Worm (Caenorhabditis elegans) whole organism, midembryonic: Measurements from ENCODE around the gene grd-4.
"Not testable (repeated sequence)": the region's sequence is repeated elsewhere in the genome, so short reads cannot be mapped to it uniquely, and the experiment has no call there.

ENCODE experiments used
- flt-1 ChIP-seq: fragments of 200-800 bp; sonication (Bioruptor generic); IDR thresholded peaks from 2 replicates; pipeline ENCODE4 v1.3.6; 2022; ENCODE audit warnings: missing genetic modification characterization, missing compliant biosample characterization
- klf-2 ChIP-seq: fragments of 200-800 bp; sonication (Bioruptor generic); conservative IDR thresholded peaks from 2 replicates; pipeline ENCODE4 v1.3.6; 2022; ENCODE audit warnings: missing genetic modification reagents, missing genetic modification characterization, missing compliant biosample characterization
- med-1 ChIP-seq: sonication (generic microtip); optimal IDR thresholded peaks from 2 replicates; lab custom pipeline; 2017; ENCODE audit warnings: missing genetic modification characterization, mild to moderate bottlenecking, missing compliant biosample characterization, antibody characterized with exemption, missing genetic modification reagents; ENCODE audit not compliant: insufficient read depth
- ztf-29 ChIP-seq: fragments of 200-800 bp; sonication (Bioruptor generic); IDR thresholded peaks from 2 replicates; pipeline ENCODE4 v1.3.6; 2022; ENCODE audit warnings: missing genetic modification reagents, missing genetic modification characterization, missing compliant biosample characterization

DNA sequence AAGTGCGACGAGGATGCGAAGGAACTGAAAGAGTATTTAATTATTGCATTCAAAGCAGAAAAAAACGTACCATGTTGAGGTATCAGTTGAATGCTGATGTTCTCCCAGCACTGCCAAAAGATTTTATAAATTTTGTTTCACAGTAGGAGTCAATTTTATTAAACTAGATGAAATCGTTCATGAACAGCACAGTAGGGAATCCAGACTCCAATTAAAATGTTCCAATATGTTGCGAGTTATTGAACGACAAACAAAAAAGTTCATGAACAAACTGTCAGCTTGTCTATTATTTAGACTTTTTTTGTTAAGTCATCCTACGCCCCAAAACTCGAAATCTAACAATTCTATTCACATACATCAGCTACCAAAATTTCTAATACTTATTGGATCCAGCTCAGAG is 34.0 kb downstream of the grd-4 start, which contains the start of gene nspc-1:
- TF ChIP-seq med-1 (GFP tag; lab: Kevin White, UChicago); flt-1 (GFP tag; lab: Robert Waterston, UW); ztf-29 (GFP tag; lab: Robert Waterston, UW); klf-2 (GFP tag; lab: Robert Waterston, UW): not testable (repeated sequence)
